Worm (Caenorhabditis elegans) whole organism, early embryonic: Measurements from ENCODE around the gene grl-24.

Experiments used
- B0310.2 ChIP-seq: sonication (generic microtip); optimal IDR thresholded peaks from 2 replicates; lab custom pipeline; 2016; ENCODE audit warnings: mild to moderate bottlenecking, missing genetic modification characterization, missing compliant biosample characterization
- F13C5.2 ChIP-seq: sonication (generic microtip); optimal IDR thresholded peaks from 2 replicates; lab custom pipeline; 2017; ENCODE audit warnings: mild to moderate bottlenecking, missing genetic modification characterization, inconsistent platforms, missing compliant biosample characterization
- aly-1 ChIP-seq: sonication (generic microtip); optimal IDR thresholded peaks from 2 replicates; lab custom pipeline; 2016; ENCODE audit warnings: missing genetic modification characterization, missing compliant biosample characterization
- ama-1 ChIP-seq: fragments of 150-350 bp; optimal IDR thresholded peaks from 2 replicates; lab custom pipeline; 2014
- ceh-13 ChIP-seq: fragments of 200-800 bp; sonication (Bioruptor generic); optimal IDR thresholded peaks from 2 replicates; lab custom pipeline; 2018; ENCODE audit warnings: mild to moderate bottlenecking, missing genetic modification characterization, missing compliant biosample characterization
- ceh-36 ChIP-seq: sonication (generic microtip); optimal IDR thresholded peaks from 2 replicates; lab custom pipeline; 2016; ENCODE audit warnings: missing genetic modification characterization, inconsistent platforms, missing compliant biosample characterization
- ets-7 ChIP-seq: sonication (generic microtip); optimal IDR thresholded peaks from 2 replicates; lab custom pipeline; 2016; ENCODE audit warnings: missing genotype, missing genetic modification characterization, missing compliant biosample characterization
- flt-1 ChIP-seq: fragments of 200-800 bp; sonication (Bioruptor generic); IDR thresholded peaks from 2 replicates; pipeline ENCODE4 v1.3.6; 2022; ENCODE audit warnings: missing genetic modification characterization, missing compliant biosample characterization
- hmbx-1 ChIP-seq: sonication (generic microtip); optimal IDR thresholded peaks from 2 replicates; lab custom pipeline; 2016; ENCODE audit warnings: mild to moderate bottlenecking, missing genetic modification characterization, missing compliant biosample characterization
- hmg-4 ChIP-seq: fragments of 200-800 bp; sonication (Bioruptor generic); optimal IDR thresholded peaks from 2 replicates; lab custom pipeline; 2018; ENCODE audit warnings: mild to moderate bottlenecking, missing genetic modification characterization, missing compliant biosample characterization
- hnd-1 ChIP-seq: sonication (generic microtip); optimal IDR thresholded peaks from 2 replicates; lab custom pipeline; 2016; ENCODE audit warnings: missing genetic modification characterization, missing compliant biosample characterization
- pes-1 ChIP-seq: fragments of 200-800 bp; sonication (Bioruptor generic); IDR thresholded peaks from 2 replicates; pipeline ENCODE4 v1.3.6; 2022; ENCODE audit warnings: missing genetic modification reagents, missing genetic modification characterization, missing compliant biosample characterization
- scrt-1 ChIP-seq: fragments of 200-800 bp; sonication (Bioruptor generic); IDR thresholded peaks from 2 replicates; pipeline ENCODE4 v1.3.6; 2022; ENCODE audit warnings: missing genetic modification characterization, missing compliant biosample characterization
- sea-1 ChIP-seq: fragments of 200-800 bp; sonication (Bioruptor generic); conservative IDR thresholded peaks from 2 replicates; pipeline ENCODE4 v1.3.6; 2022; ENCODE audit warnings: missing genetic modification characterization, missing compliant biosample characterization
- tbx-11 ChIP-seq: fragments of 200-800 bp; sonication (Bioruptor generic); IDR thresholded peaks from 2 replicates; pipeline ENCODE4 v1.3.6; 2022; ENCODE audit warnings: missing genetic modification characterization, missing compliant biosample characterization
- tbx-37 ChIP-seq: fragments of 200-800 bp; sonication (Bioruptor generic); conservative IDR thresholded peaks from 2 replicates; pipeline ENCODE4 v1.3.6; 2022; ENCODE audit warnings: missing genetic modification reagents, missing genetic modification characterization, missing compliant biosample characterization
- tra-4 ChIP-seq: sonication (generic microtip); optimal IDR thresholded peaks from 2 replicates; lab custom pipeline; 2017; ENCODE audit warnings: missing genetic modification characterization, missing compliant biosample characterization

The grl-24 gene

DNA sequence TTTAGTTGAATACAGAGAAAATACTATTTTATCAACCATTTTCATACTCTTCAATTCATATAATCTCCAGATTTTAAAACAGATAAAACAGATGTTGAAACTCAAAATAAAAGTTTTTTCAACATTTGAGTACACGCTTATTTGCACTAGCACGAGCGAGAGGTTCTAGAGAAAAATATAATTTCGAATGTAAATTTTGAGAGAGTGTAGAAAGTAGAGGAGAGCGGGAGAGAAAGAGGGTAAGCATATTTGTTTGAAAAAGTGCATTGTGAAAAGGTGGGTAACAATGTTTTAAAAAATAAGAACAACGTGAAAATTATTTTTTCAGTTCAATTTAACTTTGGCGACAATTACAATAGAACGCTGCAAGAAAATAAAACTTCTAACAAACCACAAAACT, 7.8 kb downstream of the grl-24 start:
- TF ChIP-seq aly-1 (tag; lab: Kevin White, UChicago), result no peak
- TF ChIP-seq hmbx-1 (tag; lab: Kevin White, UChicago), result no peak
- TF ChIP-seq ama-1 (lab: Kevin White, UChicago), result no peak
- TF ChIP-seq sea-1 (GFP tag; lab: Robert Waterston, UW), result no peak
- no peak for TF ChIP-seq ets-7 (tag; lab: Kevin White, UChicago)
- TF ChIP-seq F13C5.2, result no peak
- no peak for TF ChIP-seq tbx-11 (GFP tag; lab: Robert Waterston, UW)
- no peak for TF ChIP-seq B0310.2 (tag; lab: Kevin White, UChicago)
- TF ChIP-seq hmg-4 (GFP tag; lab: Kevin White, UChicago), result no peak
- TF ChIP-seq scrt-1 (GFP tag; lab: Robert Waterston, UW), result no peak

DNA sequence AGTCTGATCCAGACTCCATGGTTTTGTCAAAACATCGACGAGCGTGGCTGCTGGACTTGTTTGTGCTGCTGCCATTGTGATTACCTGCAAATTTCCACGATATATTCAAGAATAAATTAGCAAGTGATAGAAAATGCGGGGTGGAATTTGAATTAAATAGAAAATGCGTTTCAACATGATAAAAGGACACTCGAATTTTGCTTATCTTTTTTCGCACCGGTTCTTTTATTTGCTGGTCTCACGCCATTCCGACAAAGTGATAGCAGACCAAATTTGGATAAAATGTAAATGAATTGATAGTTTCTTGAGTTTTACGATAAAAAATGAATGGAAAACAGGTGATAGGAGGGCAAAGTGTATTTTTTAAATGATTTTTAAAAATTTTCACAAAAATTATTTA, 8.3 kb downstream of the grl-24 start, which contains the start of gene elo-2:
Gene elo-2 (minus strand): TSS at position 84 of the 400 bp plus-strand sequence.
- TF ChIP-seq hnd-1, result no peak
- no peak for TF ChIP-seq F13C5.2
- TF ChIP-seq flt-1 (GFP tag; lab: Robert Waterston, UW), result no peak
- TF ChIP-seq tra-4, result no peak
- TF ChIP-seq ceh-36 (tag; lab: Kevin White, UChicago), result no peak
- no peak for TF ChIP-seq ets-7 (tag; lab: Kevin White, UChicago)
- TF ChIP-seq B0310.2 (tag; lab: Kevin White, UChicago), result no peak
- TF ChIP-seq pes-1, result no peak
- TF ChIP-seq ama-1 (lab: Kevin White, UChicago), result no peak

DNA sequence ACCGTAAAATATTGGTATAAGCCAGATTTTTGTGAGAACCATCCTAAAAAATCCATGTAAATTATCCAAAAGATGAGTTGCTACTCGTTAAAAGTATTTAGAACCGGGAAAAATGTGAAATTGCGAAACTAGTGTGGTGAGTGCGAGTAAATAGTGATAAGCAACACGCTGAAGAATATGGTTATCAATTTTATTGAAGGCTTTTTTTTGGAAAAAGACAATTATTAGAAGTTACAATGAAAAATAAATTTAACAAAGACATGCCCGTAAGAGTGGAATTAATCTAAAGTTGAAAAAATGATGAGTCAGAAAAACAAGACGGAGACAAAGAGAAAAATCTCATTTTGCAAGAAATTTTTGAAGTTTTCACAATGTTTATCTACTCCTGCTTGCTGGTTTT, 9.8 kb downstream of the grl-24 start, which contains the start of gene F11E6.6:
Gene F11E6.6 (minus strand): TSS at position 101 of the 400 bp plus-strand sequence.
- TF ChIP-seq pes-1 (no peak), ceh-36 (tag; lab: Kevin White, UChicago) (no peak), scrt-1 (GFP tag; lab: Robert Waterston, UW) (no peak), tbx-37 (GFP tag; lab: Robert Waterston, UW) (no peak), tra-4 (no peak), F13C5.2 (no peak), B0310.2 (tag; lab: Kevin White, UChicago) (no peak)

DNA sequence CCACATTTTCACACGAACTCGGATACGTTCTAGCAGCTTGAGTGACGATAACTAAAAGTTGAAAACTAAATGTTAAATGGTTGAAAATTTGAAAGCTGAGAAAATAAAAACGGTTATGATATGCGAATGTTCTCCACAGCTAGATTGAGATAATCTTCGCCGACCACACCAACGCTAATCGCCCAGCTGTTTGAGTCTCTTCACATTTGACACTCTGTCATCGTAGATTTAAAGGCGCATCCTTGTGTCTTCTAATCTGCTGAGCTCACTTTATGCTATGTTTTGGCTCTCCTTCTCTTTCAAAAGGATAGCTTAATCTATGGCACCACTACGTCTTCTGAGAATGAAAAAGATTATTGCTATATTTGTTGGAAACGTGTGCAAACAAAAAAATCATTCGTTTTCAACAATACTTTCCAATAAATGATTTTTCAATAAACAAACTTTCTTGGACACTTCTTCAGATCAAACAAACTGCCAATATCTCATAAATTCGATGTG, 12.5 kb downstream of the grl-24 start, which contains the start of gene F11E6.10:
Gene F11E6.10 (minus strand): TSS at position 51 of the 501 bp plus-strand sequence.
- TF ChIP-seq ets-7 (tag; lab: Kevin White, UChicago), result no peak
- no peak for TF ChIP-seq ceh-36 (tag; lab: Kevin White, UChicago)
- TF ChIP-seq ama-1 (lab: Kevin White, UChicago), result no peak

DNA sequence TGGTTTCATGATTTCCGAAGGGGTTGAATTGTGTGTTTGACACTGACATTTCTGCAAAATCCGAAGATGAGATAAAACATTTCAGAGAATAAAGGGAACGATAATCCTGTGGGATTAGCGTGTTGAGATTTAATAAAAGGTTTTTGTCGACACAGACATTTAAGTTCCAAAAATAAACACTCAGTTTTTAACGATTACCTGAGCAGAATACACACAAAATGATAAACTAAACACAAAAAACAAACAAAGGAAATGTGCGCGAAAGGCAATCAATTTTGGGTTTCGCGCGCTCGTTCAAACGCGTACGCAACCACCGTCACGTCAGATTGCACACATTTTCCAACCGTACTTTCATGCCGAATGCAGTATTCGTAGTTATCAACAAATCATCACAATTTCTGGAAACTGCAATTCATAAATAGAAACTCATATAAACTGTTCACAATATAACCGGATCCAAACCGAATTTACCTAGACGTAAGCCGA, 14.4 kb downstream of the grl-24 start, which contains the start of gene rif-1.1:
Gene rif-1.1 (minus strand): TSS at position 51 of the 486 bp plus-strand sequence.
- TF ChIP-seq ets-7 (tag; lab: Kevin White, UChicago), result no peak
- no peak for TF ChIP-seq B0310.2 (tag; lab: Kevin White, UChicago)

DNA sequence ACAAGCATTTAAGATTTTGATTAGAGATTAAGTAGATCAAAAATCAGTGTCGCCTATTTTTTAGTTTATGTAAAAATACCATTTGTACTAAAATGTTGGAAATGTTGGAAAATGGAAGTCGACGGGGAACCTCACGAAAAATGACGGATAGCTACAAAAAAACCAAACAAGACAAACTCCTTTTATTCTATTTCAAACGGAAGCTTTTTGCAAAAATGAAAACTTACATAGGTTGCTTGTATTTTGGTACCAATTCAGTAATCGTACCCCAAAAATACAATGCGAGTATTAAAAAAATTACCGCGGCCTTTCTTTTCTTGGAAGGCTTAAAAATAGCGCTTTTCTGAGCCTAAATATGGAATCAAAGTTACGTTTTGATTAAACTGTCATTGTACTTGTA, 21.6 kb downstream of the grl-24 start:
- TF ChIP-seq ceh-13 (GFP tag; lab: Kevin White, UChicago), result no peak
- no peak for TF ChIP-seq B0310.2 (tag; lab: Kevin White, UChicago)
- TF ChIP-seq hmg-4 (GFP tag; lab: Kevin White, UChicago), result no peak
- TF ChIP-seq flt-1 (GFP tag; lab: Robert Waterston, UW), result no peak
- TF ChIP-seq aly-1 (tag; lab: Kevin White, UChicago), result no peak
- TF ChIP-seq scrt-1 (GFP tag; lab: Robert Waterston, UW), result no peak
- TF ChIP-seq F13C5.2, result no peak
- TF ChIP-seq tbx-11 (GFP tag; lab: Robert Waterston, UW), result no peak
- no peak for TF ChIP-seq tra-4
- no peak for TF ChIP-seq pes-1
- TF ChIP-seq hmbx-1 (tag; lab: Kevin White, UChicago), result no peak
- TF ChIP-seq ama-1 (lab: Kevin White, UChicago), result no peak
- TF ChIP-seq tbx-37 (GFP tag; lab: Robert Waterston, UW), result no peak
- TF ChIP-seq ceh-36 (tag; lab: Kevin White, UChicago), result no peak
- TF ChIP-seq hnd-1, result no peak
- no peak for TF ChIP-seq ets-7 (tag; lab: Kevin White, UChicago)
- no peak for TF ChIP-seq sea-1 (GFP tag; lab: Robert Waterston, UW)

DNA sequence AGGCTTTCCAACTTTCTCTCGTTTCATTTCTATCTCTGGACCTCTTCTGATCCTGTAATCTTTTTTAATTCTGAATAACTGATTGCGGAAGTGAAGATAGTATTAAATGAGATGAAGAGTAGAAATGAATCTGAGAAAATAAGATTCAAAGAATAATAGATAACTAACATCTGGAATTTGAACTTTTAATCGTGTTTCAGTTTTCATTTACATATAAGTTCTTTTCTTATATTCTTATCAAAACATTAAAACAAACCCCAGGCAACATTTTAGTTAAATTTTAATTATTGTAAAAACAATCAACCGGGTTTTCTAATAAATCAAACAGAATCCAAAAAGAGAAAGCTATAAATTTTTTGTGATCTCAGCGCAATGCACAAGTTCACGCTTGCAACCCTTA, 22.4 kb downstream of the grl-24 start:
- TF ChIP-seq tbx-11 (GFP tag; lab: Robert Waterston, UW) (no peak), sea-1 (GFP tag; lab: Robert Waterston, UW) (no peak), F13C5.2 (no peak), scrt-1 (GFP tag; lab: Robert Waterston, UW) (no peak), flt-1 (GFP tag; lab: Robert Waterston, UW) (no peak), B0310.2 (tag; lab: Kevin White, UChicago) (no peak), ets-7 (tag; lab: Kevin White, UChicago) (no peak), hmg-4 (GFP tag; lab: Kevin White, UChicago) (no peak), hmbx-1 (tag; lab: Kevin White, UChicago) (no peak), tbx-37 (GFP tag; lab: Robert Waterston, UW) (no peak), ceh-36 (tag; lab: Kevin White, UChicago) (no peak), pes-1 (no peak), hnd-1 (no peak), aly-1 (tag; lab: Kevin White, UChicago) (no peak), tra-4 (no peak), ama-1 (lab: Kevin White, UChicago) (no peak), ceh-13 (GFP tag; lab: Kevin White, UChicago) (no peak)

DNA sequence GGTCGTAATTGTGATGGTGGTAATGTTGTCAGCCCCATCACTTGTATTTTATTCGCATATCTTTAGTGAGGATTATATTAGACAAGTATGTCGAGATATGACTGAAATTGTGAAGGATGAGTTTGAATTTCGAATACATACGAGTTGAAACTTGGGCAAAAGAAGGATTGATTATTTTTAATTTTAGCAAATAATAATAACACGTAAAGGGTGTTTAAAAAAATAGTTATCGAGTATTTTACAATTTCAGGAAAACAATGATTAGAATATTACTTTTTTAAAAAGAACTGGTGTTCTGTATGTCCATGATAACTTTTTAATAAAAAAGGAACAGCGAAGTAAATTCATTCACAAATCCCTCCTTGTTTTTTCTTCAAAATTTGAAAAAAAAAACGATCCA, 25.2 kb downstream of the grl-24 start, which contains the start of gene F11E6.8:
Gene F11E6.8 (minus strand): TSS at position 101 of the 400 bp plus-strand sequence.
- TF ChIP-seq hmbx-1 (tag; lab: Kevin White, UChicago) (no peak), ama-1 (lab: Kevin White, UChicago) (no peak), F13C5.2 (no peak), aly-1 (tag; lab: Kevin White, UChicago) (no peak), sea-1 (GFP tag; lab: Robert Waterston, UW) (no peak), tra-4 (no peak), ceh-36 (tag; lab: Kevin White, UChicago) (no peak), B0310.2 (tag; lab: Kevin White, UChicago) (no peak), ets-7 (tag; lab: Kevin White, UChicago) (no peak), tbx-11 (GFP tag; lab: Robert Waterston, UW) (no peak), hmg-4 (GFP tag; lab: Kevin White, UChicago) (no peak), flt-1 (GFP tag; lab: Robert Waterston, UW) (no peak), pes-1 (no peak), ceh-13 (GFP tag; lab: Kevin White, UChicago) (no peak)
